Fruit fly (Drosophila melanogaster) whole organism, embryonic: ENCODE data around the gene CG6481.

Experiments used
- Bgb ChIP-seq: fragments of 200-800 bp; sonication (Bioruptor generic); IDR thresholded peaks from 2 replicates; pipeline ENCODE4 v1.3.6; 2022; ENCODE audit warnings: missing biosample characterization, missing genetic modification characterization; ENCODE audit not compliant: partially characterized antibody
- CG10209 ChIP-seq: fragments of 200-800 bp; sonication (Bioruptor generic); optimal IDR thresholded peaks from 3 replicates; lab custom pipeline; 2017; ENCODE audit warnings: missing biosample characterization, mild to moderate bottlenecking, missing genetic modification characterization, missing genetic modification reagents
- CG1024 ChIP-seq: fragments of 200-800 bp; sonication (Bioruptor generic); IDR thresholded peaks from 2 replicates; pipeline ENCODE4 v1.3.6; 2022; ENCODE audit warnings: missing biosample characterization, missing genetic modification characterization
- CG10267 ChIP-seq: fragments of 200-800 bp; sonication (Bioruptor generic); optimal IDR thresholded peaks from 2 replicates; lab custom pipeline; 2018; ENCODE audit warnings: missing biosample characterization, mild to moderate bottlenecking, missing genetic modification characterization, moderate library complexity
- CG11247 ChIP-seq: fragments of 200-800 bp; sonication (Bioruptor generic); IDR thresholded peaks from 2 replicates; pipeline ENCODE4 v1.3.6; 2022; ENCODE audit warnings: missing biosample characterization, missing genetic modification characterization
- CG11504 ChIP-seq: fragments of 200-800 bp; sonication (Bioruptor generic); optimal IDR thresholded peaks from 3 replicates; lab custom pipeline; 2019; ENCODE audit warnings: missing biosample characterization, mild to moderate bottlenecking, missing genetic modification characterization, moderate library complexity
- CG12391 ChIP-seq: fragments of 200-800 bp; sonication (Bioruptor generic); optimal IDR thresholded peaks from 3 replicates; lab custom pipeline; 2018; ENCODE audit warnings: missing biosample characterization, mild to moderate bottlenecking, missing genetic modification characterization, moderate library complexity
- CG13624 ChIP-seq: fragments of 200-800 bp; sonication (Bioruptor generic); optimal IDR thresholded peaks from 2 replicates; lab custom pipeline; 2016; ENCODE audit warnings: missing biosample characterization, missing genetic modification characterization
- CG14965 ChIP-seq: fragments of 200-800 bp; sonication (Bioruptor generic); optimal IDR thresholded peaks from 2 replicates; lab custom pipeline; 2016; ENCODE audit warnings: missing biosample characterization, missing genetic modification characterization, borderline replicate concordance
- CG17328 ChIP-seq: fragments of 200-800 bp; sonication (Bioruptor generic); IDR thresholded peaks from 2 replicates; pipeline ENCODE4 v1.3.6; 2022; ENCODE audit warnings: missing biosample characterization, missing genetic modification characterization
- CG17385 ChIP-seq: fragments of 200-800 bp; sonication (Bioruptor generic); optimal IDR thresholded peaks from 3 replicates; lab custom pipeline; 2018; ENCODE audit warnings: missing biosample characterization, mild to moderate bottlenecking, missing genetic modification characterization
- CG18262 ChIP-seq: fragments of 200-800 bp; optimal IDR thresholded peaks from 3 replicates; lab custom pipeline; 2019; ENCODE audit warnings: missing biosample characterization, mild to moderate bottlenecking, missing genetic modification characterization, moderate library complexity
- CG18476 ChIP-seq: fragments of 200-800 bp; sonication (Bioruptor generic); optimal IDR thresholded peaks from 2 replicates; lab custom pipeline; 2016; ENCODE audit warnings: missing biosample characterization, mild to moderate bottlenecking, missing genetic modification characterization
- CG32767 ChIP-seq: fragments of 200-800 bp; sonication (Bioruptor generic); IDR thresholded peaks from 2 replicates; pipeline ENCODE4 v1.3.6; 2022; ENCODE audit warnings: missing biosample characterization, missing genetic modification characterization
- CG4282 ChIP-seq: fragments of 200-800 bp; sonication (Bioruptor generic); optimal IDR thresholded peaks from 2 replicates; lab custom pipeline; 2016; ENCODE audit warnings: missing biosample characterization, missing genetic modification characterization
- CG4328 ChIP-seq: fragments of 200-800 bp; sonication (Bioruptor generic); optimal IDR thresholded peaks from 3 replicates; lab custom pipeline; 2017; ENCODE audit warnings: missing biosample characterization, missing genetic modification reagents, missing genetic modification characterization
- CG4707 ChIP-seq: fragments of 200-800 bp; sonication (Bioruptor generic); optimal IDR thresholded peaks from 2 replicates; lab custom pipeline; 2018; ENCODE audit warnings: missing biosample characterization, mild to moderate bottlenecking, missing genetic modification characterization, moderate library complexity
- CG6854 ChIP-seq: fragments of 200-800 bp; sonication (Bioruptor generic); optimal IDR thresholded peaks from 3 replicates; lab custom pipeline; 2017; ENCODE audit warnings: missing biosample characterization, mild to moderate bottlenecking, missing genetic modification characterization
- CG7357 ChIP-seq: fragments of 200-800 bp; sonication (Bioruptor generic); IDR thresholded peaks from 3 replicates; pipeline ENCODE4 v1.3.6; 2022; ENCODE audit warnings: missing biosample characterization, missing genetic modification characterization
- CHES-1-like ChIP-seq: fragments of 200-800 bp; sonication (Bioruptor generic); optimal IDR thresholded peaks from 2 replicates; lab custom pipeline; 2016; ENCODE audit warnings: missing biosample characterization, missing genetic modification characterization
- Deaf1 ChIP-seq: fragments of 200-800 bp; optimal IDR thresholded peaks from 3 replicates; lab custom pipeline; 2019; ENCODE audit warnings: missing biosample characterization, mild to moderate bottlenecking, missing genetic modification characterization, moderate library complexity
- Dref ChIP-seq: fragments of 200-800 bp; sonication (Bioruptor generic); IDR thresholded peaks from 2 replicates; pipeline ENCODE4 v1.3.6; 2022; ENCODE audit warnings: missing biosample characterization, missing genetic modification characterization
- Ets65A ChIP-seq: fragments of 200-800 bp; sonication (Bioruptor generic); peaks from one replicate; lab custom pipeline; 2016; ENCODE audit warnings: missing biosample characterization, missing genetic modification characterization
- Fer1 ChIP-seq: fragments of 200-800 bp; sonication (Bioruptor generic); optimal IDR thresholded peaks from 2 replicates; lab custom pipeline; 2017; ENCODE audit warnings: missing biosample characterization, mild to moderate bottlenecking, missing genetic modification characterization
- HLH4C ChIP-seq: fragments of 200-800 bp; sonication (Bioruptor generic); IDR thresholded peaks from 3 replicates; pipeline ENCODE4 v1.3.6; 2022; ENCODE audit warnings: missing biosample characterization, missing genetic modification characterization; ENCODE audit not compliant: partially characterized antibody
- Med ChIP-seq: fragments of 200-800 bp; sonication (Bioruptor generic); peaks from one replicate; lab custom pipeline; 2016; ENCODE audit warnings: missing biosample characterization, missing genetic modification characterization, mild to moderate bottlenecking, inconsistent platforms, moderate library complexity
- Nf-YC ChIP-seq: fragments of 200-800 bp; optimal IDR thresholded peaks from 3 replicates; lab custom pipeline; 2019; ENCODE audit warnings: missing biosample characterization, mild to moderate bottlenecking, missing genetic modification characterization, moderate library complexity
- Stat92E ChIP-seq, 3 experiments: fragments of >200 bp in 2 of 3; fragments of 200-800 bp in 1 of 3; sonication (Bioruptor generic) in 1 of 3; optimal IDR thresholded peaks; 2 replicates each; lab custom pipeline; 2017 to 2019; ENCODE audit warnings: missing biosample characterization in 3 of 3, missing genetic modification characterization in 3 of 3, mild to moderate bottlenecking in 1 of 3, moderate library complexity in 1 of 3
- Trl ChIP-seq, 3 experiments: fragments of >200 bp in 2 of 3; fragments of 200-800 bp in 1 of 3; sonication (Bioruptor generic) in 1 of 3; optimal IDR thresholded peaks; 2 replicates in 1 of 3; 3 replicates in 2 of 3; lab custom pipeline; 2016 to 2017; ENCODE audit warnings: missing biosample characterization in 1 of 3, missing genetic modification characterization in 1 of 3
- amos ChIP-seq: fragments of 200-800 bp; sonication (Bioruptor generic); IDR thresholded peaks from 2 replicates; pipeline ENCODE4 v1.3.6; 2022; ENCODE audit warnings: missing biosample characterization, missing genetic modification characterization; ENCODE audit not compliant: partially characterized antibody
- ash1 ChIP-seq: fragments of 200-800 bp; sonication (Bioruptor generic); optimal IDR thresholded peaks from 2 replicates; lab custom pipeline; 2018; ENCODE audit warnings: missing biosample characterization, mild to moderate bottlenecking, missing genetic modification characterization
- ato ChIP-seq: fragments of 200-800 bp; sonication (Bioruptor generic); IDR thresholded peaks from 2 replicates; pipeline ENCODE4 v1.3.6; 2022; ENCODE audit warnings: missing biosample characterization, missing genetic modification characterization; ENCODE audit not compliant: partially characterized antibody
- bbx ChIP-seq: fragments of 200-800 bp; sonication (Bioruptor generic); IDR thresholded peaks from 2 replicates; pipeline ENCODE4 v1.3.6; 2022; ENCODE audit warnings: missing biosample characterization, missing genetic modification characterization; ENCODE audit not compliant: partially characterized antibody
- fu2 ChIP-seq: fragments of 200-800 bp; sonication (Bioruptor generic); optimal IDR thresholded peaks from 2 replicates; lab custom pipeline; 2016; ENCODE audit warnings: missing biosample characterization, missing genetic modification characterization
- hkb ChIP-seq, 2 experiments: fragments of 200-800 bp in 1 of 2; fragments of >200 bp in 1 of 2; sonication (Bioruptor generic) in 1 of 2; IDR thresholded peaks in 1 of 2; optimal IDR thresholded peaks in 1 of 2; 2 replicates each; pipeline versions ENCODE4 v1.3.6 to Lab custom; 2017 to 2022; ENCODE audit warnings: missing biosample characterization in 1 of 2, missing genetic modification characterization in 1 of 2
- inv ChIP-seq: fragments of 200-800 bp; sonication (Bioruptor generic); IDR thresholded peaks from 2 replicates; pipeline ENCODE4 v1.3.6; 2022; ENCODE audit warnings: missing biosample characterization, missing genetic modification characterization; ENCODE audit not compliant: partially characterized antibody
- lmd ChIP-seq: fragments of 200-800 bp; sonication (Bioruptor generic); IDR thresholded peaks from 2 replicates; pipeline ENCODE4 v1.3.6; 2022; ENCODE audit warnings: missing biosample characterization, missing genetic modification characterization
- nom ChIP-seq: fragments of 200-800 bp; sonication (Bioruptor generic); optimal IDR thresholded peaks from 2 replicates; lab custom pipeline; 2017; ENCODE audit warnings: missing biosample characterization, missing genetic modification characterization, mild to moderate bottlenecking, moderate library complexity, missing genetic modification reagents
- oc ChIP-seq: fragments of 200-800 bp; sonication (Bioruptor generic); optimal IDR thresholded peaks from 2 replicates; lab custom pipeline; 2018; ENCODE audit warnings: missing biosample characterization, mild to moderate bottlenecking, missing genetic modification characterization, moderate library complexity
- sd ChIP-seq: fragments of 200-800 bp; sonication (Bioruptor generic); optimal IDR thresholded peaks from 3 replicates; lab custom pipeline; 2018; ENCODE audit warnings: missing biosample characterization, mild to moderate bottlenecking, missing genetic modification characterization, moderate library complexity
- sens ChIP-seq: fragments of 200-800 bp; sonication (Bioruptor generic); peaks from one replicate; lab custom pipeline; 2016; ENCODE audit warnings: missing biosample characterization, missing genetic modification characterization
- sqz ChIP-seq: fragments of 200-800 bp; sonication (Bioruptor generic); optimal IDR thresholded peaks from 3 replicates; lab custom pipeline; 2018; ENCODE audit warnings: missing biosample characterization, mild to moderate bottlenecking, missing genetic modification characterization
- stwl ChIP-seq: fragments of 200-800 bp; sonication (Bioruptor generic); optimal IDR thresholded peaks from 3 replicates; lab custom pipeline; 2018; ENCODE audit warnings: missing biosample characterization, mild to moderate bottlenecking, missing genetic modification characterization, moderate library complexity
- tgo ChIP-seq: fragments of 200-800 bp; sonication (Bioruptor generic); IDR thresholded peaks from 3 replicates; pipeline ENCODE4 v1.3.6; 2022; ENCODE audit warnings: missing biosample characterization, missing genetic modification characterization
- trem ChIP-seq: fragments of 200-800 bp; optimal IDR thresholded peaks from 3 replicates; lab custom pipeline; 2019; ENCODE audit warnings: missing biosample characterization, mild to moderate bottlenecking, missing genetic modification characterization, moderate library complexity
- vvl ChIP-seq: fragments of 200-800 bp; sonication (Bioruptor generic); IDR thresholded peaks from 2 replicates; pipeline ENCODE4 v1.3.6; 2022; ENCODE audit warnings: missing biosample characterization, missing genetic modification characterization
- yki ChIP-seq: fragments of >200 bp; optimal IDR thresholded peaks from 3 replicates; lab custom pipeline; 2018

Gene CG6481

DNA sequence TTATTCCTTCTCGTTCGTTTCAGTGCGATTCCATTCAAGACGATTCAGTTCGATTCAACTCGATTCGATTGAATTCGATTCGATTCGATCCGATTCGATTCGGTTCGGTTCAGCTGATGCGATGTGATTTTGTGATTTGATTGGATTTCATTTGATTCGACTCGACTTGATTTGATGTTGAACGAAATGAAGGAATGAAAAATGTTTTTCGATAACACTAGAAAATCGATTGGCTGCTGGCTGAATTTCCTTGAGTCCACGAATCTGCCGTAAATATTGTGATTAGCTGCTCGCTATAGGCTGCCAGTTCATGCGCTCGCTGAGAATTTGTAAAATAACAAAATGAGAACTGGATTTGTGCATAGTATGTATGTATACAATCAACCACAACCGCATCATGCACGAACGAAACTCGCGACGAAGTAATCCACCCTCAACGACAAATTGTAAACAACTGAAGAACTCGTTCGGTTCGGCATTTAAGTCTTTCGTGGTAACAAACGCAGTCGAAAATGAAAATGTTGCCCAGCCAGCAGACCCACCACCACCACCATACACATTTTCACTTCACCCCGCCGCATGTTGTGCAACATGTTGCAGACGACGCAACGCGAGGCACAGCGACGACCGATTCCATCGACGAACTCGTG is 17.2 kb downstream of the CG6481 start, which contains the start of gene Wnt5 (continued):
- TF ChIP-seq yki (no peak), CG11504 (tag; lab: Kevin White, UChicago) (peak; percentile 100), stwl (tag; lab: Kevin White, UChicago) (peak; percentile 45), CG13624 (no peak), ato (GFP tag; lab: Robert Waterston, UW) (0 out of 2 replicates have a peak, but pooled peaks have one; percentile 34), sd (peak; percentile 15), Fer1 (GFP tag; lab: Kevin White, UChicago) (peak; percentile 44), oc (peak; percentile 10), CG6854 (GFP tag; lab: Kevin White, UChicago) (no peak), amos (GFP tag; lab: Robert Waterston, UW) (0 out of 2 replicates have a peak, but pooled peaks have one; percentile 26), inv (GFP tag; lab: Robert Waterston, UW) (no peak), sqz (peak; percentile 49), CG4707 (peak; percentile 15), CG18476 (GFP tag; lab: Kevin White, UChicago) (no peak), CG10267 (tag; lab: Kevin White, UChicago) (peak; percentile 18), HLH4C (GFP tag; lab: Robert Waterston, UW) (peak; percentile 23; the same call in 1 of the 3 replicates), CG11247 (peak; percentile 55), nom (peak; percentile 50), CG17328 (0 out of 2 replicates have a peak, but pooled peaks have one; percentile 6), CG1024 (GFP tag; lab: Robert Waterston, UW) (no peak), CG17385 (GFP tag; lab: Kevin White, UChicago) (peak; percentile 38), CG4282 (GFP tag; lab: Kevin White, UChicago) (no peak), CG10209 (GFP tag; lab: Kevin White, UChicago) (no peak), CG12391 (tag; lab: Kevin White, UChicago) (peak; percentile 11), CG4328 (GFP tag; lab: Kevin White, UChicago) (no peak), Dref (GFP tag; lab: Robert Waterston, UW) (0 out of 2 replicates have a peak, but pooled peaks have one; percentile 21), Ets65A (GFP tag; lab: Kevin White, UChicago) (no peak), Stat92E (GFP tag; optimal IDR thresholded peaks at IDR 0.05; lab: Kevin White, UChicago) (peak in 1 of 3 experiments; percentile 61), bbx (GFP tag; lab: Robert Waterston, UW) (peak; percentile 57), hkb (optimal IDR thresholded peaks at IDR 0.05; lab: Kevin White, UChicago) (no peak), hkb (GFP tag; IDR thresholded peaks at IDR 0.05; lab: Robert Waterston, UW) (peak; percentile 28; the same call in 1 of the 2 replicates), CG14965 (GFP tag; lab: Kevin White, UChicago) (no peak), Nf-YC (tag; lab: Kevin White, UChicago) (peak; percentile 34), CG32767 (GFP tag; lab: Robert Waterston, UW) (peak; percentile 67; the same call in 1 of the 2 replicates), CG7357 (GFP tag; lab: Robert Waterston, UW) (no peak), tgo (GFP tag; lab: Robert Waterston, UW) (no peak), Bgb (GFP tag; lab: Robert Waterston, UW) (peak; percentile 45), CG18262 (tag; lab: Kevin White, UChicago) (peak; percentile 12), trem (tag; lab: Kevin White, UChicago) (peak; percentile 29), Deaf1 (peak; percentile 92), lmd (GFP tag; lab: Robert Waterston, UW) (no peak), Trl (optimal IDR thresholded peaks at IDR 0.05; lab: Kevin White, UChicago) (no peak), Trl (GFP tag; optimal IDR thresholded peaks at IDR 0.05; lab: Kevin White, UChicago) (no peak), Med (GFP tag; lab: Kevin White, UChicago) (peak; percentile 51), CHES-1-like (GFP tag; lab: Kevin White, UChicago) (peak; percentile 15), fu2 (GFP tag; lab: Kevin White, UChicago) (no peak), vvl (peak; percentile 68; the same call in 1 of the 2 replicates), ash1 (no peak), sens (GFP tag; lab: Kevin White, UChicago) (peak; percentile 44)
